Fruit fly (Drosophila melanogaster): Measurements from ENCODE around the gene CG5412.

The CG5412 gene

DNA sequence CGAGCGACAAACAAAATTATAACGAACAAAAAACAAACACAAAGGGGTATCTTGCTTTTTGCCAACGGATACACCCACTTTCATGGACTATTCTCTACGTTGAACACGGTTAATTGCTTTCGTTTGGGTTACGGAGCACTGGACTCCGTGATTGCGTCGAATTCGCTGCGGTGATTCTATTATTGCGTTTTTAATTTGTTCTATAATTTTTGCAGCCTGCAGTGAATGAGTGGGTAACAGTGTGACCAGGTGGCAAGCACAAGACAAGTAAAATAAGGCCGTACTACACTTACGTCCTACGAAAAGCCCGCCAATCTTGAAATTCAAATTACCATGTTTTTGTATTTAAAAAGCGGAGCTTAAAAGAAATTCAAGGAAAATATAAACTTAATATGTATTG is 8.7 kb downstream of the CG5412 start, which contains the start of gene CG16953 (continued):
- TF ChIP-seq CG7745 (tag; optimal IDR thresholded peaks at IDR 0.05): peak; percentile 6
- no peak for TF ChIP-seq CG1602 (GFP tag; optimal IDR thresholded peaks at IDR 0.05)
- no peak for TF ChIP-seq HLH54F (GFP tag; optimal IDR thresholded peaks at IDR 0.05)
- no peak for TF ChIP-seq her (GFP tag; optimal IDR thresholded peaks at IDR 0.05)
- TF ChIP-seq slbo (GFP tag; IDR thresholded peaks at IDR 0.05): no peak
- TF ChIP-seq Xbp1 (GFP tag; optimal IDR thresholded peaks at IDR 0.05): no peak
- TF ChIP-seq CG15601 (tag; optimal IDR thresholded peaks at IDR 0.05): no peak
- TF ChIP-seq tx (GFP tag; optimal IDR thresholded peaks at IDR 0.05): no peak
- TF ChIP-seq Meics (GFP tag; optimal IDR thresholded peaks at IDR 0.05): no peak
- TF ChIP-seq CG30020 (tag; optimal IDR thresholded peaks at IDR 0.05): no peak
- peak; percentile 4 for TF ChIP-seq Fer1 (GFP tag; optimal IDR thresholded peaks at IDR 0.05)
- TF ChIP-seq CG7987 (GFP tag; optimal IDR thresholded peaks at IDR 0.05): no peak
- TF ChIP-seq ttk (GFP tag; IDR thresholded peaks at IDR 0.05): no peak
- no peak for TF ChIP-seq ems (GFP tag; optimal IDR thresholded peaks at IDR 0.05)
- no peak for TF ChIP-seq gsb (GFP tag; IDR thresholded peaks at IDR 0.05)
- TF ChIP-seq CG10979 (tag; optimal IDR thresholded peaks at IDR 0.05): no peak
- no peak for TF ChIP-seq Gsc (GFP tag; IDR thresholded peaks at IDR 0.05)
- TF ChIP-seq btn (GFP tag; optimal IDR thresholded peaks at IDR 0.05): no peak
- peak; percentile 2 for TF ChIP-seq grau (tag; optimal IDR thresholded peaks at IDR 0.05)
- no peak for TF ChIP-seq CG18764 (GFP tag; optimal IDR thresholded peaks at IDR 0.05)
- TF ChIP-seq CG43689 (GFP tag; IDR thresholded peaks at IDR 0.05): no peak
- TF ChIP-seq CG12299 (tag; optimal IDR thresholded peaks at IDR 0.05): no peak
- peak; percentile 20; the same call in 1 of the 2 replicates for TF ChIP-seq crol (GFP tag; IDR thresholded peaks at IDR 0.05)
- TF ChIP-seq CG14050 (GFP tag; IDR thresholded peaks at IDR 0.05): no peak
- TF ChIP-seq CG1832 (GFP tag; optimal IDR thresholded peaks at IDR 0.05): no peak
- TF ChIP-seq cg (GFP tag; optimal IDR thresholded peaks at IDR 0.05): peak; percentile 2
- no peak for TF ChIP-seq Dek (tag; optimal IDR thresholded peaks at IDR 0.05)
- TF ChIP-seq mld (GFP tag; IDR thresholded peaks at IDR 0.05; ENCODE audit: partially characterized antibody): no peak

DNA sequence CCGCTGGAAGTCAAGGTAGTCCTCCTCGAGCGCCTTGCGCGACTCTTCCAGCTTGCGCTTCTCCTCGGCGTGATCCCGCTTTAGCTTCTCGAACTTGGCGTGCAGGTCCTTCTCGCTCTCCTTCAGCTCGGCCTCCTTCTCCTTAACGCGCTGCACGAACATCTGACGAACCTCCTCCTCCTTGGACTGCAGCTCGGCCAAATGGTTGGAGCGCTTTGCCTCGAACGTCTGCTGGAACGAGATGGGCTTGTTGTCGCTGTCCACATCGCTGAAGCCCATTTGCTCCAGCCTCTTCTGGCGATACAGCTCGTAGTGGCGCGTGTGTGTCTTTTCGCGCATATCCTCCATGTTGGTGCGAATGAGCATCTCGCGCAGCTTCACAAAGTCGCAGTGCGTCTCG is 9.6 kb downstream of the CG5412 start:
- no peak for TF ChIP-seq CG1529 (GFP tag; optimal IDR thresholded peaks at IDR 0.05)
- no peak for TF ChIP-seq CG17568 (GFP tag; optimal IDR thresholded peaks at IDR 0.05)
- no peak for TF ChIP-seq CG17385 (GFP tag; optimal IDR thresholded peaks at IDR 0.05)
- peak; percentile 57 for TF ChIP-seq CG8478 (optimal IDR thresholded peaks at IDR 0.05)
- TF ChIP-seq dysf (GFP tag; IDR thresholded peaks at IDR 0.05): no peak
- TF ChIP-seq bigmax (GFP tag; optimal IDR thresholded peaks at IDR 0.05): no peak
- TF ChIP-seq CG13894 (tag; optimal IDR thresholded peaks at IDR 0.05): no peak
- no peak for TF ChIP-seq dpn (GFP tag; optimal IDR thresholded peaks at IDR 0.05)
- TF ChIP-seq Ets65A (GFP tag): peak; percentile 55

DNA sequence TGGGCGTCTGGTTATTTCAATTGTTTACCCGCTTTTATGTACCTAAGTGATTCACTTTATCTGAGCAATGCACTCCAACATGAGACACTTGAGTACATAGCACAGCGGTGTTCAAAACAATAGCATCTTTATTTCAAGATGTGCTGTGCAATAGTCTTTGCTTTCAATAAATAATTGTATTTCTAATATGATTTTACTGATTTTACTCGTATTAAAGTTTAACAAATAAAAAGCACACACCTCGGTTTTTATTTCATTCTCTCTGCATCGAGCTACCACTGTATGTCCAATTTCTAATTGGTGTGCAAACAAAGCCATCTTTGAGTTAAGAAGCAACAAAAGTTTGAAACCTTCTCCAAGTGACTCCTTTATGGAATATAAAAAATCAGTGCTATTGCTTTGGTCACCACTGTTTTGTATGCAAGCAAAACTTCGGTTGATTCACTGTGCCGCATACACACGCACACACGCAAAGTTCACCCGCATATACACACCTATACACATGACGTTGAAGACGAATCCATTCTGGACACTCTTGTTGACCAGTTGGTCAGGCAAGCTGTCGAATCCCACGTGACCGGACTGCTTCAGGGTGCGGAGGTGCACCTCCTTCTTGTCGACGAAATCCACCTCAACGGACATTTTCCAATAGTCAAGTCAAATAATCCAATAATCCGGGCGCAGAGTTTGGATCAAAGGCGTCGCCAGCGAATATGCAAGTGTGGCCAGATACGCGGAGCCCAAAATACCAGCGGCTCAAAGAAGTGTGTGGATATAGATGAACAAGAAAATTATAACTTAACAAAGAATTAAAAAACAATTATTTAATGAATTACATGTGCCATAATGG is 11.0 kb downstream of the CG5412 start, which contains the start of gene Septin2:
Septin2 (minus strand) TSS at position 727 of the 850 bp plus-strand sequence.
- TF ChIP-seq CG10431 (GFP tag; optimal IDR thresholded peaks at IDR 0.05) (peak; percentile 74), CG7786 (GFP tag; optimal IDR thresholded peaks at IDR 0.05) (peak; percentile 45), CG12299 (tag; optimal IDR thresholded peaks at IDR 0.05) (peak; percentile 34), chn (GFP tag; optimal IDR thresholded peaks at IDR 0.05) (peak; percentile 73), tio (GFP tag; optimal IDR thresholded peaks at IDR 0.05) (peak; percentile 88), NK7.1 (GFP tag; optimal IDR thresholded peaks at IDR 0.05) (peak; percentile 41), CG11398 (GFP tag; optimal IDR thresholded peaks at IDR 0.05) (peak; percentile 24), tna (GFP tag; IDR thresholded peaks at IDR 0.05; ENCODE audit: partially characterized antibody) (no peak), corto (GFP tag; optimal IDR thresholded peaks at IDR 0.05) (peak; percentile 67), Drgx (GFP tag; IDR thresholded peaks at IDR 0.05) (peak; percentile 80), sima (GFP tag; optimal IDR thresholded peaks at IDR 0.05) (no peak), trem (tag; optimal IDR thresholded peaks at IDR 0.05) (peak; percentile 49), CG4328 (GFP tag; optimal IDR thresholded peaks at IDR 0.05) (peak; percentile 50), run (tag; optimal IDR thresholded peaks at IDR 0.05) (peak; percentile 65)

All from whole organism, embryonic.